Worm (Caenorhabditis elegans) whole organism, L3 larva: Measurements from ENCODE around the gene unc-3.

Source experiments
- R02D3.7 ChIP-seq: fragments of 150-350 bp; optimal IDR thresholded peaks from 2 replicates; lab custom pipeline; 2014; ENCODE audit warnings: missing biosample characterization, missing genetic modification characterization
- ZK546.5 ChIP-seq: sonication (generic microtip); optimal IDR thresholded peaks from 2 replicates; lab custom pipeline; 2017; ENCODE audit warnings: missing biosample characterization, missing genetic modification characterization
- daf-12 ChIP-seq: fragments of 150-350 bp; optimal IDR thresholded peaks from 2 replicates; lab custom pipeline; 2014; ENCODE audit warnings: missing biosample characterization, missing genetic modification reagents, missing genetic modification characterization
- fos-1 ChIP-seq: fragments of 150-350 bp; optimal IDR thresholded peaks from 2 replicates; lab custom pipeline; 2014; ENCODE audit warnings: missing biosample characterization, missing genetic modification characterization
- lin-39 ChIP-seq: fragments of 150-350 bp; optimal IDR thresholded peaks from 2 replicates; lab custom pipeline; 2018; ENCODE audit warnings: missing biosample characterization, missing genetic modification reagents, missing genetic modification characterization
- mdl-1 ChIP-seq: fragments of 150-350 bp; optimal IDR thresholded peaks from 2 replicates; lab custom pipeline; 2014; ENCODE audit warnings: missing biosample characterization, missing genetic modification characterization
- mml-1 ChIP-seq: fragments of 150-350 bp; sonication (generic microtip); optimal IDR thresholded peaks from 3 replicates; lab custom pipeline; 2014; ENCODE audit warnings: missing biosample characterization, missing genetic modification characterization
- nhr-25 ChIP-seq: sonication (generic microtip); optimal IDR thresholded peaks from 2 replicates; lab custom pipeline; 2017; ENCODE audit warnings: missing biosample characterization, missing genetic modification characterization
- zag-1 ChIP-seq: fragments of 150-350 bp; optimal IDR thresholded peaks from 2 replicates; lab custom pipeline; 2014; ENCODE audit warnings: missing biosample characterization, missing genetic modification characterization
- ztf-11 ChIP-seq: fragments of 150-350 bp; optimal IDR thresholded peaks from 2 replicates; lab custom pipeline; 2014; ENCODE audit warnings: missing biosample characterization, missing genetic modification characterization
- ztf-4 ChIP-seq: fragments of 150-350 bp; optimal IDR thresholded peaks from 2 replicates; lab custom pipeline; 2014; ENCODE audit warnings: missing biosample characterization, missing genetic modification characterization

- TF ChIP-seq zag-1 (tag; lab: Kevin White, UChicago): no peak
- peak; percentile 26 for TF ChIP-seq mdl-1 (tag; lab: Kevin White, UChicago)
- no peak for TF ChIP-seq ZK546.5 (tag; lab: Kevin White, UChicago)
- TF ChIP-seq R02D3.7 (tag; lab: Kevin White, UChicago): no peak
- TF ChIP-seq fos-1 (tag; lab: Kevin White, UChicago): no peak
- TF ChIP-seq lin-39 (tag; lab: Kevin White, UChicago): peak; percentile 81
- no peak for TF ChIP-seq daf-12 (tag; lab: Kevin White, UChicago)
- TF ChIP-seq ztf-4 (tag; lab: Kevin White, UChicago): no peak
- TF ChIP-seq nhr-25: peak; percentile 76
- TF ChIP-seq mml-1 (tag; lab: Kevin White, UChicago): no peak
- no peak for TF ChIP-seq ztf-11 (tag; lab: Kevin White, UChicago)
These were observed 51.2 kb downstream of the unc-3 start, which contains the start of gene mbk-1 for ce11 chrX:14824490-14825050.
